Worm (Caenorhabditis elegans) whole organism, dauer: Measurements from ENCODE around the gene srh-98.

ENCODE experiments used
- unc-62 ChIP-seq: sonication (generic microtip); optimal IDR thresholded peaks from 2 replicates; lab custom pipeline; 2017; ENCODE audit warnings: missing biosample characterization, missing genetic modification reagents, missing genetic modification characterization

The srh-98 gene

ce11 chrV:16232180-16232579 lies 3.4 kb downstream of the srh-98 start, which contains the start of gene gst-22:
gst-22 (minus strand) TSS chrV:16232282.
- no peak for TF ChIP-seq unc-62 (GFP tag; lab: Kevin White, UChicago)

- no peak for TF ChIP-seq unc-62 (GFP tag; lab: Kevin White, UChicago)
Observed at ce11 chrV:16229896-16230295, 5.7 kb downstream of the srh-98 start, which contains the start of the genes F21H7.2 and F21H7.12. F21H7.2 (minus strand) TSS chrV:16229996. F21H7.12 (plus strand) TSS chrV:16230165.

ce11 chrV:16229439-16229838 lies 6.1 kb downstream of the srh-98 start:
- no peak for TF ChIP-seq unc-62 (GFP tag; lab: Kevin White, UChicago)

- no peak for TF ChIP-seq unc-62 (GFP tag; lab: Kevin White, UChicago)
Observed at ce11 chrV:16226581-16226980, 9.0 kb downstream of the srh-98 start, which contains the start of gene F11A5.13. F11A5.13 (minus strand) TSS chrV:16226681.

- TF ChIP-seq unc-62 (GFP tag; lab: Kevin White, UChicago) = no peak
Observed at ce11 chrV:16225524-16226116, 9.9 kb downstream of the srh-98 start.

- no peak for TF ChIP-seq unc-62 (GFP tag; lab: Kevin White, UChicago)
Observed at ce11 chrV:16224027-16224426, 11.5 kb downstream of the srh-98 start, which contains the start of gene stdh-2. stdh-2 (plus strand) TSS chrV:16224327.

- TF ChIP-seq unc-62 (GFP tag; lab: Kevin White, UChicago) = no peak
Observed at ce11 chrV:16220020-16220419, 15.5 kb downstream of the srh-98 start.

- TF ChIP-seq unc-62 (GFP tag; lab: Kevin White, UChicago) = no peak
Observed at ce11 chrV:16218972-16219757, 16.4 kb downstream of the srh-98 start, which contains the start of gene glc-1. glc-1 (plus strand) TSS chrV:16219634.

- TF ChIP-seq unc-62 (GFP tag; lab: Kevin White, UChicago) = no peak
Observed at ce11 chrV:16218522-16218921, 17.0 kb downstream of the srh-98 start, which contains the start of gene F11A5.15. F11A5.15 (minus strand) TSS chrV:16218622.

- TF ChIP-seq unc-62 (GFP tag; lab: Kevin White, UChicago) = no peak
Observed at ce11 chrV:16214505-16214904, 21.0 kb downstream of the srh-98 start, which contains the start of gene F11A5.9. F11A5.9 (plus strand) TSS chrV:16214890.

- TF ChIP-seq unc-62 (GFP tag; lab: Kevin White, UChicago) = no peak
Observed at ce11 chrV:16213323-16213722, 22.2 kb downstream of the srh-98 start.

- TF ChIP-seq unc-62 (GFP tag; lab: Kevin White, UChicago) = no peak
Observed at ce11 chrV:16211713-16212112, 23.8 kb downstream of the srh-98 start.

ce11 chrV:16210257-16211002 lies 25.1 kb downstream of the srh-98 start, which contains the start of gene F11A5.16:
F11A5.16 (plus strand) TSS chrV:16210952.
- TF ChIP-seq unc-62 (GFP tag; lab: Kevin White, UChicago) = no peak

ce11 chrV:16209837-16210236 lies 25.7 kb downstream of the srh-98 start, which contains the start of gene oac-15:
oac-15 (minus strand) TSS chrV:16209937.
- no peak for TF ChIP-seq unc-62 (GFP tag; lab: Kevin White, UChicago)

- TF ChIP-seq unc-62 (GFP tag; lab: Kevin White, UChicago) = no peak
Observed at ce11 chrV:16204888-16205287, 30.7 kb downstream of the srh-98 start, which contains the start of gene irld-26. irld-26 (plus strand) TSS chrV:16205188.
